Fruit fly (Drosophila melanogaster) Kc167 (cell line): ENCODE measurements around the gene CG14515.

ENCODE experiments used
- Myc ChIP-seq: fragments of >200 bp; optimal IDR thresholded peaks from 2 replicates; lab custom pipeline; 2017; ENCODE audit warnings: missing external identifiers
- Sin3A ChIP-seq: fragments of >200 bp; optimal IDR thresholded peaks from 2 replicates; lab custom pipeline; 2018; ENCODE audit warnings: missing external identifiers
- h ChIP-seq: fragments of >200 bp; optimal IDR thresholded peaks from 3 replicates; lab custom pipeline; 2018; ENCODE audit warnings: missing external identifiers
- insv ChIP-seq: fragments of >200 bp; optimal IDR thresholded peaks from 3 replicates; lab custom pipeline; 2018; ENCODE audit warnings: missing external identifiers
- psq ChIP-seq: fragments of >200 bp; optimal IDR thresholded peaks from 2 replicates; lab custom pipeline; 2017; ENCODE audit warnings: missing external identifiers
- ttk ChIP-seq: sonication (Bioruptor generic); optimal IDR thresholded peaks from 2 replicates; lab custom pipeline; 2017; ENCODE audit warnings: missing external identifiers

Gene CG14515

DNA sequence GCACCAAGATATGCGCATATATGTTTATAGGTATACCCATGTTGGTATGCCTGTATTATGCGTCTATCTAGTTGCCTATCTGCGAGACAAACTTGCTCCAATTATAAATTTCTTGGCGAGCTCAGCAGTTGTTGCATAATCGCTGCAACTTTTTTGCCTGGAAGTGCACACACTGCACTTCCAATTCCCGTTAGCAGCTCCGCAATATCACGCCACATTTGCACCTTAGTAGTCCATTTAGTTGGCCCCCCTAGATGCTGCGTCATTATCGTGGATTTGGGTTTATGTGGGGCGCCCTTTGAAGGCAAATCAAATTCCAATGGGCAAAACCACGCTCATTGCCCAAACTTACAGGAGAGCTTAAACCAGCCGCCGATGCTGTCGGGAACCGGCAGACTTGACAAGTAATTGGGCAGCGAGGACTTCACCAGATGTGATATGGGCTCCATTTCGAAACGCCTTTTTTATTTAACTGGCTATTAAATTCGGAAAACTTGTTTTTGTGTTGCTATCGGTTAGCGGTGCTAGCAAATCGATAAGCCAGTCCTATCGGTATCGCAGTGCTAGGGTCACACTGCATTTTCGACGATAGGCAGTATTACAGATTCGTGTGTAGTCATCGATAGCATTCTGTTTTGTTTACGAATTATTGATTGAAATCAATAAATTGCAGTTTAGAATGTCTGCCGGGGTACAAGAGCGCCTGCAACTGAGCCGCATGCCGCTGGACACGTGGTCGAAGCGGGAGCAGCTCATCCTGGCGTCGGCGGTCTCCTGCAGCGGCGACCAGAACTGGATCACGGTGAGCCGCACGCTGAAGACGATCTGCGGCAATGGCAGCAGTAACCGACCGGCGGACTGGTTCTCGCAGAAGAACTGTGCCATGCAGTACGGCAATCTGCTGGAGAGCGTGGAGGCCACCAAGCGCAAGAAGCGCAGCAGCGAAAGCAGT is 25.8 kb downstream of the CG14515 start, which contains the start of the genes Cisd2 and Brd8:
Gene Cisd2 (minus strand): TSS at position 538 of the 952 bp plus-strand sequence.
Gene Brd8 (plus strand): TSS at position 595 of the 952 bp plus-strand sequence.
- TF ChIP-seq h (lab: Kevin White, UChicago) (no peak), Myc (lab: Kevin White, UChicago) (no peak), insv (no peak), Sin3A (lab: Kevin White, UChicago) (no peak), ttk (lab: Kevin White, UChicago) (no peak), psq (no peak)

- TF ChIP-seq insv (no peak), Myc (lab: Kevin White, UChicago) (no peak), h (lab: Kevin White, UChicago) (no peak), psq (no peak), Sin3A (lab: Kevin White, UChicago) (no peak), ttk (lab: Kevin White, UChicago) (no peak)
Observed at dm6 chr3R:29227675-29228211, 30.4 kb downstream of the CG14515 start, which contains the start of gene CG14507. CG14507 (minus strand) TSS chr3R:29227725.

- TF ChIP-seq h (lab: Kevin White, UChicago): no peak
- peak; percentile 60 for TF ChIP-seq psq
Observed at dm6 chr3R:29228745-29229448, 31.5 kb downstream of the CG14515 start, which contains the start of gene Usp1. Usp1 (plus strand) TSS chr3R:29229161.

DNA sequence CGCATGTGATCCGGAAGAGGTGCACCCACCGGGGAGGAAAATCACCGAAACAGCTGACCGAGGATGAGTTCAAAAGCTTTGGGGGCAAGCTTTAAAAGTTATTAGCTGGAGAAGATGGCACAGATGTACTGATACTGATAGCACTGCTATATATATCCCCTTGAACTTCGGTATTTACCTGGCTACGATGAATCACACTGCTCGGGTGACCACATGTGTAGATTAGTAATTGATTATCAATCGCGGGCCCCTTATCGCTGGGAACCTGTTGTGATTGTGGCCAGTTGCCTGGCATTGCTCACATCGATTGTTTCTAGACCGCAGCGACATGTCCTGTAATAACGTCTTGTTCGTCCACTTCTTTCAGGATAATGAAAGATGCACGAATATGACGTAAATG is 32.6 kb downstream of the CG14515 start:
- TF ChIP-seq Sin3A (lab: Kevin White, UChicago) (no peak), ttk (lab: Kevin White, UChicago) (peak; percentile 80)

dm6 chr3R:29230552-29231102 is 33.3 kb downstream of the CG14515 start:
- no peak for TF ChIP-seq psq
- TF ChIP-seq ttk (lab: Kevin White, UChicago): no peak
- TF ChIP-seq Sin3A (lab: Kevin White, UChicago): no peak
- TF ChIP-seq Myc (lab: Kevin White, UChicago): no peak
- no peak for TF ChIP-seq insv
- no peak for TF ChIP-seq h (lab: Kevin White, UChicago)

dm6 chr3R:29238623-29239022 is 41.3 kb downstream of the CG14515 start, which contains the start of gene CG11951:
CG11951 (minus strand) TSS chr3R:29238723.
- no peak for TF ChIP-seq Sin3A (lab: Kevin White, UChicago)
- TF ChIP-seq ttk (lab: Kevin White, UChicago): no peak
- no peak for TF ChIP-seq h (lab: Kevin White, UChicago)
- no peak for TF ChIP-seq psq
- TF ChIP-seq Myc (lab: Kevin White, UChicago): no peak
- no peak for TF ChIP-seq insv

- no peak for TF ChIP-seq Sin3A (lab: Kevin White, UChicago)
- TF ChIP-seq h (lab: Kevin White, UChicago): no peak
- no peak for TF ChIP-seq insv
- no peak for TF ChIP-seq Myc (lab: Kevin White, UChicago)
- TF ChIP-seq psq: no peak
- TF ChIP-seq ttk (lab: Kevin White, UChicago): no peak
Observed at dm6 chr3R:29244727-29245126, 47.4 kb downstream of the CG14515 start, which contains the start of gene CG31445. CG31445 (minus strand) TSS chr3R:29244827.
